Fruit fly (Drosophila melanogaster) whole organism, embryonic: ENCODE results near the gene T48.

Experiments
- Adf1 ChIP-seq: fragments of 200-800 bp; sonication (Bioruptor generic); IDR thresholded peaks from 2 replicates; pipeline ENCODE4 v1.3.6; 2022; ENCODE audit warnings: missing biosample characterization, missing genetic modification characterization
- Antp ChIP-seq: fragments of 200-800 bp; sonication (Bioruptor generic); optimal IDR thresholded peaks from 3 replicates; lab custom pipeline; 2016; ENCODE audit warnings: missing biosample characterization, missing genetic modification characterization
- Bdp1 ChIP-seq: fragments of 200-800 bp; sonication (Bioruptor generic); optimal IDR thresholded peaks from 3 replicates; lab custom pipeline; 2016; ENCODE audit warnings: missing biosample characterization, missing genetic modification characterization
- BtbVII ChIP-seq: fragments of 200-800 bp; sonication (Bioruptor generic); optimal IDR thresholded peaks from 3 replicates; lab custom pipeline; 2017; ENCODE audit warnings: missing biosample characterization, mild to moderate bottlenecking, missing genetic modification characterization
- C15 ChIP-seq: fragments of 200-800 bp; sonication (Bioruptor generic); IDR thresholded peaks from 3 replicates; pipeline ENCODE4 v1.3.6; 2022; ENCODE audit warnings: missing biosample characterization, missing genetic modification characterization
- CG10654 ChIP-seq: fragments of 200-800 bp; sonication (Bioruptor generic); optimal IDR thresholded peaks from 2 replicates; lab custom pipeline; 2016; ENCODE audit warnings: missing biosample characterization, missing genetic modification characterization
- CG11504 ChIP-seq: fragments of 200-800 bp; sonication (Bioruptor generic); optimal IDR thresholded peaks from 3 replicates; lab custom pipeline; 2019; ENCODE audit warnings: missing biosample characterization, mild to moderate bottlenecking, missing genetic modification characterization, moderate library complexity
- CG11723 ChIP-seq: fragments of 200-800 bp; sonication (Bioruptor generic); optimal IDR thresholded peaks from 2 replicates; lab custom pipeline; 2017; ENCODE audit warnings: missing biosample characterization, mild to moderate bottlenecking, missing genetic modification characterization
- CG12299 ChIP-seq: fragments of 200-800 bp; sonication (Bioruptor generic); optimal IDR thresholded peaks from 2 replicates; lab custom pipeline; 2018; ENCODE audit warnings: missing biosample characterization, mild to moderate bottlenecking, missing genetic modification characterization
- CG13624 ChIP-seq: fragments of 200-800 bp; sonication (Bioruptor generic); optimal IDR thresholded peaks from 2 replicates; lab custom pipeline; 2016; ENCODE audit warnings: missing biosample characterization, missing genetic modification characterization
- CG14965 ChIP-seq: fragments of 200-800 bp; sonication (Bioruptor generic); optimal IDR thresholded peaks from 2 replicates; lab custom pipeline; 2016; ENCODE audit warnings: missing biosample characterization, missing genetic modification characterization, borderline replicate concordance
- CG1603 ChIP-seq: fragments of 200-800 bp; sonication (Bioruptor generic); optimal IDR thresholded peaks from 2 replicates; lab custom pipeline; 2019; ENCODE audit warnings: missing biosample characterization, mild to moderate bottlenecking, missing genetic modification characterization, moderate library complexity
- CG17359 ChIP-seq: fragments of 200-800 bp; sonication (Bioruptor generic); optimal IDR thresholded peaks from 3 replicates; lab custom pipeline; 2018; ENCODE audit warnings: missing biosample characterization, mild to moderate bottlenecking, missing genetic modification characterization, moderate library complexity
- CG2120 ChIP-seq: fragments of 200-800 bp; sonication (Bioruptor generic); optimal IDR thresholded peaks from 3 replicates; lab custom pipeline; 2016; ENCODE audit warnings: missing biosample characterization, missing genetic modification characterization
- CG2889 ChIP-seq: fragments of 200-800 bp; sonication (Bioruptor generic); IDR thresholded peaks from 3 replicates; pipeline ENCODE4 v1.3.6; 2022; ENCODE audit warnings: missing biosample characterization, missing genetic modification characterization
- CG31388 ChIP-seq: fragments of 200-800 bp; sonication (Bioruptor generic); optimal IDR thresholded peaks from 2 replicates; lab custom pipeline; 2016; ENCODE audit warnings: missing biosample characterization, missing genetic modification characterization
- CG33557 ChIP-seq: fragments of 200-800 bp; sonication (Bioruptor generic); optimal IDR thresholded peaks from 2 replicates; lab custom pipeline; 2019; ENCODE audit warnings: missing biosample characterization, mild to moderate bottlenecking, missing genetic modification characterization, moderate library complexity
- CG6175 ChIP-seq: fragments of 200-800 bp; sonication (Bioruptor generic); IDR thresholded peaks from 3 replicates; pipeline ENCODE4 v1.3.6; 2022; ENCODE audit warnings: missing biosample characterization, missing genetic modification characterization
- CG6791 ChIP-seq: fragments of 200-800 bp; sonication (Bioruptor generic); IDR thresholded peaks from 3 replicates; pipeline ENCODE4 v1.3.6; 2022; ENCODE audit warnings: missing biosample characterization, missing genetic modification characterization; ENCODE audit not compliant: partially characterized antibody
- CG7271 ChIP-seq: fragments of 200-800 bp; sonication (Bioruptor generic); optimal IDR thresholded peaks from 2 replicates; lab custom pipeline; 2018; ENCODE audit warnings: missing biosample characterization, mild to moderate bottlenecking, missing genetic modification characterization, moderate library complexity
- CG7372 ChIP-seq: fragments of 200-800 bp; sonication (Bioruptor generic); IDR thresholded peaks from 2 replicates; pipeline ENCODE4 v1.3.6; 2022; ENCODE audit warnings: missing biosample characterization, missing genetic modification characterization
- CG7987 ChIP-seq: fragments of 200-800 bp; sonication (Bioruptor generic); optimal IDR thresholded peaks from 2 replicates; lab custom pipeline; 2018; ENCODE audit warnings: missing biosample characterization, mild to moderate bottlenecking, missing genetic modification characterization, moderate library complexity
- Camta ChIP-seq: fragments of 200-800 bp; sonication (Bioruptor generic); optimal IDR thresholded peaks from 2 replicates; lab custom pipeline; 2016; ENCODE audit warnings: missing biosample characterization, missing genetic modification characterization
- CkIIα-i1 ChIP-seq: fragments of 200-800 bp; sonication (Bioruptor generic); IDR thresholded peaks from 2 replicates; pipeline ENCODE4 v1.3.6; 2022; ENCODE audit warnings: missing biosample characterization, missing genetic modification characterization
- CrebB ChIP-seq: fragments of 200-800 bp; sonication (Bioruptor generic); optimal IDR thresholded peaks from 3 replicates; lab custom pipeline; 2018; ENCODE audit warnings: missing biosample characterization, mild to moderate bottlenecking, missing genetic modification characterization
- E2f2 ChIP-seq: fragments of 200-800 bp; sonication (Bioruptor generic); IDR thresholded peaks from 2 replicates; pipeline ENCODE4 v1.3.6; 2022; ENCODE audit warnings: missing biosample characterization, missing genetic modification characterization
- Ets65A ChIP-seq: fragments of 200-800 bp; sonication (Bioruptor generic); peaks from one replicate; lab custom pipeline; 2016; ENCODE audit warnings: missing biosample characterization, missing genetic modification characterization
- GATAe ChIP-seq: fragments of 200-800 bp; sonication (Bioruptor generic); conservative IDR thresholded peaks from 2 replicates; pipeline ENCODE4 v1.3.6; 2022; ENCODE audit warnings: missing biosample characterization, missing genetic modification characterization
- Gug ChIP-seq: fragments of 200-800 bp; sonication (Bioruptor generic); IDR thresholded peaks from 4 replicates; pipeline ENCODE4 v1.3.6; 2022; ENCODE audit warnings: missing biosample characterization, missing genetic modification characterization
- HLH3B ChIP-seq: fragments of 200-800 bp; sonication (Bioruptor generic); IDR thresholded peaks from 2 replicates; pipeline ENCODE4 v1.3.6; 2022; ENCODE audit warnings: missing biosample characterization, missing genetic modification characterization
- Hsf ChIP-seq: fragments of 200-800 bp; sonication (Bioruptor generic); optimal IDR thresholded peaks from 3 replicates; lab custom pipeline; 2016; ENCODE audit warnings: missing biosample characterization, missing genetic modification characterization
- NK7.1 ChIP-seq: fragments of 200-800 bp; sonication (Bioruptor generic); optimal IDR thresholded peaks from 3 replicates; lab custom pipeline; 2016; ENCODE audit warnings: missing biosample characterization, missing genetic modification characterization
- Oli ChIP-seq: fragments of 200-800 bp; sonication (Bioruptor generic); optimal IDR thresholded peaks from 2 replicates; lab custom pipeline; 2018; ENCODE audit warnings: missing biosample characterization, mild to moderate bottlenecking, missing genetic modification characterization, moderate library complexity
- Side ChIP-seq: fragments of 200-800 bp; sonication (Bioruptor generic); optimal IDR thresholded peaks from 2 replicates; lab custom pipeline; 2016; ENCODE audit warnings: missing biosample characterization, missing genetic modification characterization
- bab2 ChIP-seq: fragments of 200-800 bp; sonication (Bioruptor generic); optimal IDR thresholded peaks from 2 replicates; lab custom pipeline; 2016; ENCODE audit warnings: missing biosample characterization, missing genetic modification characterization
- cad ChIP-seq: fragments of >200 bp; optimal IDR thresholded peaks from 2 replicates; lab custom pipeline; 2017; ENCODE audit warnings: missing biosample characterization, missing genetic modification characterization
- cato ChIP-seq: fragments of 200-800 bp; sonication (Bioruptor generic); optimal IDR thresholded peaks from 2 replicates; lab custom pipeline; 2016; ENCODE audit warnings: missing biosample characterization, missing genetic modification characterization, borderline replicate concordance
- corto ChIP-seq: fragments of 200-800 bp; sonication (Bioruptor generic); optimal IDR thresholded peaks from 2 replicates; lab custom pipeline; 2016; ENCODE audit warnings: missing biosample characterization, mild to moderate bottlenecking, missing genetic modification characterization, moderate library complexity
- crc ChIP-seq: fragments of 200-800 bp; sonication (Bioruptor generic); optimal IDR thresholded peaks from 2 replicates; lab custom pipeline; 2016; ENCODE audit warnings: missing biosample characterization, missing genetic modification characterization
- croc ChIP-seq: fragments of 200-800 bp; sonication (Bioruptor generic); conservative IDR thresholded peaks from 3 replicates; pipeline ENCODE4 v1.3.6; 2022; ENCODE audit warnings: missing biosample characterization, missing genetic modification characterization
- en ChIP-seq: fragments of 200-800 bp; sonication (Bioruptor generic); optimal IDR thresholded peaks from 2 replicates; lab custom pipeline; 2016; ENCODE audit warnings: missing biosample characterization, missing genetic modification characterization
- eyg ChIP-seq: fragments of 200-800 bp; sonication (Bioruptor generic); optimal IDR thresholded peaks from 3 replicates; lab custom pipeline; 2016; ENCODE audit warnings: missing biosample characterization, missing genetic modification characterization
- gsb-n ChIP-seq: fragments of 200-800 bp; sonication (Bioruptor generic); optimal IDR thresholded peaks from 3 replicates; lab custom pipeline; 2018; ENCODE audit warnings: missing biosample characterization, mild to moderate bottlenecking, missing genetic modification characterization
- ken ChIP-seq: fragments of 200-800 bp; sonication (Bioruptor generic); IDR thresholded peaks from 3 replicates; pipeline ENCODE4 v1.3.6; 2022; ENCODE audit warnings: missing biosample characterization, missing genetic modification characterization
- pros ChIP-seq: fragments of 200-800 bp; sonication (Bioruptor generic); optimal IDR thresholded peaks from 3 replicates; lab custom pipeline; 2019; ENCODE audit warnings: missing biosample characterization, mild to moderate bottlenecking, missing genetic modification characterization, moderate library complexity
- sens-2 ChIP-seq: fragments of 200-800 bp; sonication (Bioruptor generic); IDR thresholded peaks from 2 replicates; pipeline ENCODE4 v1.3.6; 2022; ENCODE audit warnings: missing biosample characterization, missing genetic modification characterization
- stwl ChIP-seq: fragments of 200-800 bp; sonication (Bioruptor generic); optimal IDR thresholded peaks from 3 replicates; lab custom pipeline; 2018; ENCODE audit warnings: missing biosample characterization, mild to moderate bottlenecking, missing genetic modification characterization, moderate library complexity
- tio ChIP-seq: fragments of 200-800 bp; sonication (Bioruptor generic); optimal IDR thresholded peaks from 2 replicates; lab custom pipeline; 2017; ENCODE audit warnings: missing biosample characterization, missing genetic modification characterization, inconsistent platforms
- tll ChIP-seq, 2 experiments: fragments of 200-800 bp in 1 of 2; fragments of >200 bp in 1 of 2; sonication (Bioruptor generic) in 1 of 2; optimal IDR thresholded peaks; 2 replicates each; lab custom pipeline; 2017 to 2019; ENCODE audit warnings: missing biosample characterization in 2 of 2, missing genetic modification characterization in 2 of 2, mild to moderate bottlenecking in 1 of 2, moderate library complexity in 1 of 2
- ttk ChIP-seq: fragments of 200-800 bp; sonication (Bioruptor generic); IDR thresholded peaks from 2 replicates; pipeline ENCODE4 v2.1.2; 2022; ENCODE audit warnings: missing biosample characterization, missing genetic modification characterization
- yki ChIP-seq: fragments of >200 bp; optimal IDR thresholded peaks from 3 replicates; lab custom pipeline; 2018
- zen ChIP-seq: fragments of 200-800 bp; sonication (Bioruptor generic); optimal IDR thresholded peaks from 3 replicates; lab custom pipeline; 2018; ENCODE audit warnings: missing biosample characterization, mild to moderate bottlenecking, missing genetic modification characterization, moderate library complexity
- zf30C ChIP-seq: fragments of 200-800 bp; sonication (Bioruptor generic); optimal IDR thresholded peaks from 3 replicates; lab custom pipeline; 2018; ENCODE audit warnings: missing biosample characterization, mild to moderate bottlenecking, missing genetic modification characterization

Gene T48

DNA sequence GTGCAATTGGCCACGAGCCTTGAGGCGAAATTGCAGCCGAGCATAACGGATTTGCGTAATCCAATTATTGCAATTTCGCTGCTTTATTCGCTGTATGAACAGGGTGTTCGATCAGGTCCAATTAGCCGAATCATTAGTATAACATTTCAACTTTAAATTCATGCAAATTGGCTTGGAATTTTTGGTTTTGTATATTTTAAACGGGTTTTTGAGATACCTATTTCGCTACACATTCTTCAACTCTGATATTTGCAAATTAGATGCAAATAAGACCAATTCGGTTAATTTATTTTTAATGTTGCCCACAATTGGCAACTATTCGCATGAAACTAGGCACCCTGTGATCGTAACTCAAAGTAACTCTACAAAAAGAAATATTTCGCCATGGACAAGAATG, 71.9 kb downstream of the T48 start (continued):
- TF ChIP-seq Hsf, result peak; percentile 57
- TF ChIP-seq croc, result no peak
- TF ChIP-seq Ets65A (GFP tag; lab: Kevin White, UChicago), result peak; percentile 94
- TF ChIP-seq Gug (GFP tag; lab: Robert Waterston, UW), result no peak
- no peak for TF ChIP-seq pros (GFP tag; lab: Kevin White, UChicago)
- TF ChIP-seq gsb-n (tag; lab: Kevin White, UChicago), result no peak
- no peak for TF ChIP-seq stwl (tag; lab: Kevin White, UChicago)
- TF ChIP-seq CG14965 (GFP tag; lab: Kevin White, UChicago), result no peak
- no peak for TF ChIP-seq CkIIα-i1 (GFP tag; lab: Robert Waterston, UW)
- peak; percentile 32 for TF ChIP-seq cato (GFP tag; lab: Kevin White, UChicago)
- TF ChIP-seq sens-2 (GFP tag; lab: Robert Waterston, UW), result no peak
- peak; percentile 43 for TF ChIP-seq CG13624
- TF ChIP-seq HLH3B, result 0 out of 2 replicates have a peak, but pooled peaks have one; percentile 6
- TF ChIP-seq CG7271 (tag; lab: Kevin White, UChicago), result no peak
- TF ChIP-seq CG17359 (tag; lab: Kevin White, UChicago), result no peak
- TF ChIP-seq Oli (tag; lab: Kevin White, UChicago), result peak; percentile 11
- TF ChIP-seq yki, result no peak
- peak; percentile 37 for TF ChIP-seq Side (GFP tag; lab: Kevin White, UChicago)
- TF ChIP-seq crc (GFP tag; lab: Kevin White, UChicago), result peak; percentile 25
- no peak for TF ChIP-seq Adf1 (GFP tag; lab: Robert Waterston, UW)
- no peak for TF ChIP-seq zen (tag; lab: Kevin White, UChicago)
- no peak for TF ChIP-seq CG11723
- peak; percentile 25 for TF ChIP-seq eyg (GFP tag; lab: Kevin White, UChicago)
- no peak for TF ChIP-seq ken (GFP tag; lab: Robert Waterston, UW)
- no peak for TF ChIP-seq NK7.1 (GFP tag; lab: Kevin White, UChicago)
- TF ChIP-seq GATAe (GFP tag; lab: Robert Waterston, UW), result no peak
- TF ChIP-seq CG10654 (GFP tag; lab: Kevin White, UChicago), result no peak
- peak; percentile 15 for TF ChIP-seq CG11504
- TF ChIP-seq C15, result no peak
- TF ChIP-seq CG2120 (GFP tag; lab: Kevin White, UChicago), result peak; percentile 62
- no peak for TF ChIP-seq CG7372 (GFP tag; lab: Robert Waterston, UW)
- TF ChIP-seq CG6175 (GFP tag; lab: Robert Waterston, UW), result no peak
- TF ChIP-seq CG31388, result no peak
- TF ChIP-seq en (GFP tag; lab: Kevin White, UChicago), result peak; percentile 8
- no peak for TF ChIP-seq zf30C
- no peak for TF ChIP-seq CG33557
- TF ChIP-seq cad, result no peak
- no peak for TF ChIP-seq CG12299
- TF ChIP-seq Bdp1, result no peak
- TF ChIP-seq CrebB (tag; lab: Kevin White, UChicago), result no peak
- no peak for TF ChIP-seq Camta (GFP tag; lab: Kevin White, UChicago)
- no peak for TF ChIP-seq BtbVII (GFP tag; lab: Kevin White, UChicago)
- no peak for TF ChIP-seq bab2
- no peak for TF ChIP-seq Antp (GFP tag; lab: Kevin White, UChicago)
- TF ChIP-seq corto (GFP tag; lab: Kevin White, UChicago), result no peak
- peak; percentile 48 for TF ChIP-seq CG1603 (tag; lab: Kevin White, UChicago)
- no peak for TF ChIP-seq ttk (GFP tag; lab: Robert Waterston, UW)
- TF ChIP-seq E2f2 (GFP tag; lab: Robert Waterston, UW), result no peak
- peak; percentile 20 for TF ChIP-seq tio
- TF ChIP-seq CG7987 (GFP tag; lab: Kevin White, UChicago), result no peak
- TF ChIP-seq tll (GFP tag; optimal IDR thresholded peaks at IDR 0.05; lab: Kevin White, UChicago), result no peak
- no peak for TF ChIP-seq CG6791
- no peak for TF ChIP-seq CG2889
